Worm (Caenorhabditis elegans): Measurements from ENCODE around the gene Y73B6BL.44.

The Y73B6BL.44 gene

ce11 chrIV:6480978-6481377, 12.4 kb upstream of the Y73B6BL.44 start (continued):
- TF ChIP-seq tag-97 (GFP tag; IDR thresholded peaks at IDR 0.05) (no peak), mxl-3 (GFP tag; optimal IDR thresholded peaks at IDR 0.05) (peak; percentile 44), ztf-11 (tag; optimal IDR thresholded peaks at IDR 0.05) (no peak), daf-8 (GFP tag; IDR thresholded peaks at IDR 0.05) (no peak), dpl-1 (GFP tag; optimal IDR thresholded peaks at IDR 0.05) (peak; percentile 32), F49E8.2 (tag; optimal IDR thresholded peaks at IDR 0.05; ENCODE audit: borderline replicate concordance) (peak; percentile 36), rbr-2 (tag; optimal IDR thresholded peaks at IDR 0.05) (peak; percentile 55), egl-43 (GFP tag; IDR thresholded peaks at IDR 0.05) (no peak), Y48G9A.11 (GFP tag; IDR thresholded peaks at IDR 0.05) (peak; percentile 60; the same call in 1 of the 2 replicates), T20F7.1 (GFP tag; optimal IDR thresholded peaks at IDR 0.05) (no peak), gei-8 (GFP tag; optimal IDR thresholded peaks at IDR 0.05) (peak; percentile 32), lin-1 (GFP tag; IDR thresholded peaks at IDR 0.05) (peak; percentile 88), ceh-28 (tag; optimal IDR thresholded peaks at IDR 0.05) (no peak), nhr-28 (tag; optimal IDR thresholded peaks at IDR 0.05) (no peak), zip-11 (GFP tag; IDR thresholded peaks at IDR 0.05) (0 out of 2 replicates have a peak, but pooled peaks have one; percentile 41), ceh-82 (tag; optimal IDR thresholded peaks at IDR 0.05) (no peak), unc-130 (GFP tag; optimal IDR thresholded peaks at IDR 0.05) (peak; percentile 30), ces-1 (GFP tag; optimal IDR thresholded peaks at IDR 0.05) (no peak), F44E2.7 (GFP tag; IDR thresholded peaks at IDR 0.05) (no peak), lin-29 (GFP tag; IDR thresholded peaks at IDR 0.05) (peak; percentile 24; the same call in 1 of the 2 replicates), fkh-10 (GFP tag; optimal IDR thresholded peaks at IDR 0.05) (no peak), jun-1 (tag; optimal IDR thresholded peaks at IDR 0.05) (no peak), ceh-62 (tag; optimal IDR thresholded peaks at IDR 0.05) (no peak), ceh-32 (tag; optimal IDR thresholded peaks at IDR 0.05; ENCODE audit: poor library complexity) (no peak), fos-1 (tag; optimal IDR thresholded peaks at IDR 0.05) (no peak), nhr-48 (tag; optimal IDR thresholded peaks at IDR 0.05) (peak; percentile 6), nhr-42 (GFP tag; IDR thresholded peaks at IDR 0.05) (peak; percentile 62; the same call in 1 of the 2 replicates), F37D6.2 (tag; optimal IDR thresholded peaks at IDR 0.05) (no peak), hif-1 (tag; optimal IDR thresholded peaks at IDR 0.05) (peak in 1 of 2 experiments; percentile 12), zip-2 (tag; optimal IDR thresholded peaks at IDR 0.05) (peak; percentile 51), vab-7 (GFP tag; IDR thresholded peaks at IDR 0.05) (no peak; the same call in 1 of the 2 replicates), dmd-8 (GFP tag; IDR thresholded peaks at IDR 0.05) (peak; percentile 90), hmg-1.1 (GFP tag; IDR thresholded peaks at IDR 0.05) (peak; percentile 74), nhr-237 (tag; optimal IDR thresholded peaks at IDR 0.05) (no peak), skn-1 (tag; optimal IDR thresholded peaks at IDR 0.05) (no peak), nhr-76 (tag; optimal IDR thresholded peaks at IDR 0.05) (no peak), lin-39 (tag; optimal IDR thresholded peaks at IDR 0.05) (no peak), zfp-3 (GFP tag; conservative IDR thresholded peaks at IDR 0.05) (peak; percentile 67; the same call in 1 of the 2 replicates), unc-39 (tag; optimal IDR thresholded peaks at IDR 0.05) (no peak), Y75B8A.6 (GFP tag; IDR thresholded peaks at IDR 0.05) (peak; percentile 84), R02D3.7 (tag; optimal IDR thresholded peaks at IDR 0.05) (no peak), lin-15B (tag; optimal IDR thresholded peaks at IDR 0.05) (no peak), spr-1 (tag; optimal IDR thresholded peaks at IDR 0.05) (peak; percentile 54), nhr-11 (tag; optimal IDR thresholded peaks at IDR 0.05) (no peak), madf-5 (GFP tag; IDR thresholded peaks at IDR 0.05) (peak; percentile 81 to 84; a peak in 3 of 4 replicates), spr-3 (GFP tag; optimal IDR thresholded peaks at IDR 0.05) (no peak), ama-1 (optimal IDR thresholded peaks at IDR 0.05) (no peak), nhr-6 (tag; optimal IDR thresholded peaks at IDR 0.05) (no peak), ZK546.5 (tag; optimal IDR thresholded peaks at IDR 0.05) (no peak), nhr-41 (GFP tag; IDR thresholded peaks at IDR 0.05) (peak; percentile 70), egl-27 (tag; optimal IDR thresholded peaks at IDR 0.05) (no peak), tra-1 (GFP tag; IDR thresholded peaks at IDR 0.05) (peak; percentile 69; the same call in 1 of the 2 replicates), aha-1 (tag) (peak; percentile 93)
